Worm (Caenorhabditis elegans): Measurements from ENCODE around the gene str-149.

ce11 chrV:16540657-16541056, 32.6 kb upstream of the str-149 start:
- TF ChIP-seq fax-1 (tag; optimal IDR thresholded peaks at IDR 0.05) (no peak), ref-2 (tag; optimal IDR thresholded peaks at IDR 0.05) (no peak), unc-3 (GFP tag; conservative IDR thresholded peaks at IDR 0.05) (no peak), unc-3 (tag; optimal IDR thresholded peaks at IDR 0.05) (no peak), unc-55 (GFP tag; optimal IDR thresholded peaks at IDR 0.05) (no peak), ceh-22 (tag; optimal IDR thresholded peaks at IDR 0.05) (no peak), mec-3 (tag; optimal IDR thresholded peaks at IDR 0.05; ENCODE audit: borderline replicate concordance) (no peak), unc-86 (tag; optimal IDR thresholded peaks at IDR 0.05) (no peak), ama-1 (optimal IDR thresholded peaks at IDR 0.05) (no peak), sox-2 (GFP tag; IDR thresholded peaks at IDR 0.05) (no peak), nhr-232 (tag; optimal IDR thresholded peaks at IDR 0.05) (no peak), elt-4 (tag; optimal IDR thresholded peaks at IDR 0.05) (no peak)

All from whole organism, late embryonic.